Fruit fly (Drosophila melanogaster) whole organism, embryonic: ENCODE measurements around the gene Mbs.

Experiments
- Bgb ChIP-seq: fragments of 200-800 bp; sonication (Bioruptor generic); IDR thresholded peaks from 2 replicates; pipeline ENCODE4 v1.3.6; 2022; ENCODE audit warnings: missing biosample characterization, missing genetic modification characterization; ENCODE audit not compliant: partially characterized antibody
- CG10431 ChIP-seq: fragments of 200-800 bp; sonication (Bioruptor generic); optimal IDR thresholded peaks from 3 replicates; lab custom pipeline; 2018; ENCODE audit warnings: missing biosample characterization, mild to moderate bottlenecking, missing genetic modification characterization
- CG10543 ChIP-seq: fragments of 200-800 bp; sonication (Bioruptor generic); optimal IDR thresholded peaks from 3 replicates; lab custom pipeline; 2017; ENCODE audit warnings: missing biosample characterization, mild to moderate bottlenecking, missing genetic modification characterization, moderate library complexity
- CG10654 ChIP-seq: fragments of 200-800 bp; sonication (Bioruptor generic); optimal IDR thresholded peaks from 2 replicates; lab custom pipeline; 2016; ENCODE audit warnings: missing biosample characterization, missing genetic modification characterization
- CG12391 ChIP-seq: fragments of 200-800 bp; sonication (Bioruptor generic); optimal IDR thresholded peaks from 3 replicates; lab custom pipeline; 2018; ENCODE audit warnings: missing biosample characterization, mild to moderate bottlenecking, missing genetic modification characterization, moderate library complexity
- CG15011 ChIP-seq: fragments of 200-800 bp; sonication (Bioruptor generic); optimal IDR thresholded peaks from 3 replicates; lab custom pipeline; 2018; ENCODE audit warnings: missing biosample characterization, mild to moderate bottlenecking, missing genetic modification characterization
- CG1602 ChIP-seq: fragments of 200-800 bp; sonication (Bioruptor generic); optimal IDR thresholded peaks from 3 replicates; lab custom pipeline; 2016; ENCODE audit warnings: missing biosample characterization, missing genetic modification characterization
- CG16779 ChIP-seq: fragments of 200-800 bp; sonication (Bioruptor generic); IDR thresholded peaks from 2 replicates; pipeline ENCODE4 v1.3.6; 2022; ENCODE audit warnings: missing biosample characterization, missing genetic modification characterization
- CG16863 ChIP-seq: fragments of 200-800 bp; sonication (Bioruptor generic); optimal IDR thresholded peaks from 3 replicates; lab custom pipeline; 2016; ENCODE audit warnings: missing biosample characterization, missing genetic modification characterization
- CG17328 ChIP-seq: fragments of 200-800 bp; sonication (Bioruptor generic); IDR thresholded peaks from 2 replicates; pipeline ENCODE4 v1.3.6; 2022; ENCODE audit warnings: missing biosample characterization, missing genetic modification characterization
- CG17568 ChIP-seq: fragments of 200-800 bp; sonication (Bioruptor generic); optimal IDR thresholded peaks from 2 replicates; lab custom pipeline; 2018; ENCODE audit warnings: missing biosample characterization, mild to moderate bottlenecking, missing genetic modification characterization, moderate library complexity
- CG18599 ChIP-seq: fragments of 200-800 bp; sonication (Bioruptor generic); optimal IDR thresholded peaks from 3 replicates; lab custom pipeline; 2017; ENCODE audit warnings: missing biosample characterization, missing genetic modification characterization, mild to moderate bottlenecking, moderate library complexity, missing genetic modification reagents
- CG2120 ChIP-seq: fragments of 200-800 bp; sonication (Bioruptor generic); optimal IDR thresholded peaks from 3 replicates; lab custom pipeline; 2016; ENCODE audit warnings: missing biosample characterization, missing genetic modification characterization
- CG3726 ChIP-seq: fragments of 200-800 bp; sonication (Bioruptor generic); IDR thresholded peaks from 3 replicates; pipeline ENCODE4, ENCODE4 v1.3.6; 2022; ENCODE audit warnings: missing biosample characterization, missing genetic modification characterization
- CG4282 ChIP-seq: fragments of 200-800 bp; sonication (Bioruptor generic); optimal IDR thresholded peaks from 2 replicates; lab custom pipeline; 2016; ENCODE audit warnings: missing biosample characterization, missing genetic modification characterization
- CG7987 ChIP-seq: fragments of 200-800 bp; sonication (Bioruptor generic); optimal IDR thresholded peaks from 2 replicates; lab custom pipeline; 2018; ENCODE audit warnings: missing biosample characterization, mild to moderate bottlenecking, missing genetic modification characterization, moderate library complexity
- CG8290 ChIP-seq, 3 experiments: fragments of 200-800 bp; sonication (Bioruptor generic); optimal IDR thresholded peaks; 2 replicates each; lab custom pipeline; 2016 to 2019; ENCODE audit warnings: missing biosample characterization in 3 of 3, missing genetic modification characterization in 3 of 3, mild to moderate bottlenecking in 2 of 3, moderate library complexity in 1 of 3
- CG9876 ChIP-seq: fragments of 200-800 bp; sonication (Bioruptor generic); optimal IDR thresholded peaks from 2 replicates; lab custom pipeline; 2016; ENCODE audit warnings: missing biosample characterization, missing genetic modification characterization
- Dek ChIP-seq: fragments of 200-800 bp; sonication (Bioruptor generic); optimal IDR thresholded peaks from 3 replicates; lab custom pipeline; 2019; ENCODE audit warnings: missing biosample characterization, mild to moderate bottlenecking, missing genetic modification characterization, moderate library complexity
- Eip74EF ChIP-seq, 2 experiments: fragments of 200-800 bp in 1 of 2; fragments of >200 bp in 1 of 2; sonication (Bioruptor generic) in 1 of 2; optimal IDR thresholded peaks; 2 replicates each; lab custom pipeline; 2017 to 2019; ENCODE audit warnings: missing biosample characterization in 2 of 2, missing genetic modification characterization in 2 of 2, mild to moderate bottlenecking in 1 of 2, moderate library complexity in 1 of 2
- HLHmδ ChIP-seq: fragments of 200-800 bp; sonication (Bioruptor generic); optimal IDR thresholded peaks from 2 replicates; lab custom pipeline; 2018; ENCODE audit warnings: missing biosample characterization, mild to moderate bottlenecking, missing genetic modification characterization, moderate library complexity
- Hand ChIP-seq: fragments of 200-800 bp; sonication (Bioruptor generic); optimal IDR thresholded peaks from 2 replicates; lab custom pipeline; 2017; ENCODE audit warnings: mild to moderate bottlenecking, missing biosample characterization, missing genetic modification reagents, missing genetic modification characterization
- Hr39 ChIP-seq: fragments of >200 bp; optimal IDR thresholded peaks from 2 replicates; lab custom pipeline; 2017
- Lhr ChIP-seq: fragments of 200-800 bp; sonication (Bioruptor generic); optimal IDR thresholded peaks from 3 replicates; lab custom pipeline; 2017; ENCODE audit warnings: mild to moderate bottlenecking, missing biosample characterization, missing genetic modification reagents, missing genetic modification characterization
- Neu2 ChIP-seq: fragments of 200-800 bp; sonication (Bioruptor generic); optimal IDR thresholded peaks from 3 replicates; lab custom pipeline; 2016; ENCODE audit warnings: missing biosample characterization, missing genetic modification characterization, borderline replicate concordance
- Oli ChIP-seq: fragments of 200-800 bp; sonication (Bioruptor generic); optimal IDR thresholded peaks from 2 replicates; lab custom pipeline; 2018; ENCODE audit warnings: missing biosample characterization, mild to moderate bottlenecking, missing genetic modification characterization, moderate library complexity
- Optix ChIP-seq: fragments of 200-800 bp; sonication (Bioruptor generic); IDR thresholded peaks from 3 replicates; pipeline ENCODE4 v1.3.6; 2022; ENCODE audit warnings: missing biosample characterization, missing genetic modification characterization
- Vsx1 ChIP-seq: fragments of 200-800 bp; sonication (Bioruptor generic); optimal IDR thresholded peaks from 2 replicates; lab custom pipeline; 2017; ENCODE audit warnings: missing biosample characterization, mild to moderate bottlenecking, missing genetic modification characterization, missing genetic modification reagents
- YL-1 ChIP-seq: fragments of 200-800 bp; sonication (Bioruptor generic); optimal IDR thresholded peaks from 3 replicates; lab custom pipeline; 2017; ENCODE audit warnings: missing biosample characterization, mild to moderate bottlenecking, missing genetic modification characterization
- al ChIP-seq: fragments of 200-800 bp; sonication (Bioruptor generic); IDR thresholded peaks from 2 replicates; pipeline ENCODE4 v1.3.6; 2022; ENCODE audit warnings: missing biosample characterization, missing genetic modification characterization
- ash1 ChIP-seq: fragments of 200-800 bp; sonication (Bioruptor generic); optimal IDR thresholded peaks from 2 replicates; lab custom pipeline; 2018; ENCODE audit warnings: missing biosample characterization, mild to moderate bottlenecking, missing genetic modification characterization
- dysf ChIP-seq: fragments of 200-800 bp; sonication (Bioruptor generic); IDR thresholded peaks from 3 replicates; pipeline ENCODE4 v1.3.6; 2022; ENCODE audit warnings: missing biosample characterization, missing genetic modification characterization
- gce ChIP-seq: fragments of 200-800 bp; sonication (Bioruptor generic); IDR thresholded peaks from 3 replicates; pipeline ENCODE4 v1.3.6; 2022; ENCODE audit warnings: missing biosample characterization, missing genetic modification characterization
- gem ChIP-seq: fragments of 200-800 bp; sonication (Bioruptor generic); optimal IDR thresholded peaks from 2 replicates; lab custom pipeline; 2019; ENCODE audit warnings: missing biosample characterization, mild to moderate bottlenecking, missing genetic modification characterization, moderate library complexity
- gt ChIP-seq: fragments of 200-800 bp; sonication (Bioruptor generic); IDR thresholded peaks from 2 replicates; pipeline ENCODE4 v1.3.6; 2022; ENCODE audit warnings: missing biosample characterization, missing genetic modification characterization
- her ChIP-seq: fragments of 200-800 bp; sonication (Bioruptor generic); optimal IDR thresholded peaks from 2 replicates; lab custom pipeline; 2016; ENCODE audit warnings: missing biosample characterization, missing genetic modification characterization
- lab ChIP-seq: fragments of 200-800 bp; sonication (Bioruptor generic); optimal IDR thresholded peaks from 3 replicates; lab custom pipeline; 2017; ENCODE audit warnings: missing biosample characterization, missing genetic modification characterization, mild to moderate bottlenecking, moderate library complexity, missing genetic modification reagents
- mam ChIP-seq: fragments of 200-800 bp; sonication (Bioruptor generic); optimal IDR thresholded peaks from 3 replicates; lab custom pipeline; 2016; ENCODE audit warnings: missing biosample characterization, missing genetic modification characterization
- mirr ChIP-seq: fragments of 200-800 bp; sonication (Bioruptor generic); optimal IDR thresholded peaks from 3 replicates; lab custom pipeline; 2018; ENCODE audit warnings: missing biosample characterization, mild to moderate bottlenecking, missing genetic modification characterization
- pb ChIP-seq: fragments of 200-800 bp; sonication (Bioruptor generic); optimal IDR thresholded peaks from 3 replicates; lab custom pipeline; 2016; ENCODE audit warnings: missing biosample characterization, missing genetic modification characterization
- phol ChIP-seq: fragments of 200-800 bp; sonication (Bioruptor generic); optimal IDR thresholded peaks from 3 replicates; lab custom pipeline; 2018; ENCODE audit warnings: missing biosample characterization, mild to moderate bottlenecking, missing genetic modification characterization, moderate library complexity
- ro ChIP-seq: fragments of 200-800 bp; sonication (Bioruptor generic); IDR thresholded peaks from 2 replicates; pipeline ENCODE4 v1.3.6; 2022; ENCODE audit warnings: missing biosample characterization, missing genetic modification characterization
- shn ChIP-seq: fragments of 200-800 bp; sonication (Bioruptor generic); optimal IDR thresholded peaks from 3 replicates; lab custom pipeline; 2016; ENCODE audit warnings: missing biosample characterization, missing genetic modification characterization
- slbo ChIP-seq: fragments of 200-800 bp; sonication (Bioruptor generic); IDR thresholded peaks from 2 replicates; pipeline ENCODE4 v1.3.6; 2022; ENCODE audit warnings: missing biosample characterization, missing genetic modification characterization
- slou ChIP-seq: fragments of 200-800 bp; sonication (Bioruptor generic); optimal IDR thresholded peaks from 3 replicates; lab custom pipeline; 2016; ENCODE audit warnings: missing biosample characterization, missing genetic modification characterization
- tin ChIP-seq: fragments of 200-800 bp; sonication (Bioruptor generic); optimal IDR thresholded peaks from 3 replicates; lab custom pipeline; 2016; ENCODE audit warnings: missing biosample characterization, missing genetic modification characterization
- tna ChIP-seq: fragments of 200-800 bp; sonication (Bioruptor generic); IDR thresholded peaks from 2 replicates; pipeline ENCODE4 v1.3.6; 2022; ENCODE audit warnings: missing biosample characterization, missing genetic modification characterization; ENCODE audit not compliant: partially characterized antibody
- vfl ChIP-seq: fragments of 200-800 bp; sonication (Bioruptor generic); optimal IDR thresholded peaks from 2 replicates; lab custom pipeline; 2016; ENCODE audit warnings: missing biosample characterization, missing genetic modification characterization
- z ChIP-seq: fragments of 200-800 bp; sonication (Bioruptor generic); IDR thresholded peaks from 3 replicates; pipeline ENCODE4 v1.3.6; 2022; ENCODE audit warnings: missing biosample characterization, missing genetic modification characterization
- zfh2 ChIP-seq: fragments of 200-800 bp; sonication (Bioruptor generic); optimal IDR thresholded peaks from 2 replicates; lab custom pipeline; 2016; ENCODE audit warnings: missing biosample characterization, missing genetic modification characterization

Gene Mbs

DNA sequence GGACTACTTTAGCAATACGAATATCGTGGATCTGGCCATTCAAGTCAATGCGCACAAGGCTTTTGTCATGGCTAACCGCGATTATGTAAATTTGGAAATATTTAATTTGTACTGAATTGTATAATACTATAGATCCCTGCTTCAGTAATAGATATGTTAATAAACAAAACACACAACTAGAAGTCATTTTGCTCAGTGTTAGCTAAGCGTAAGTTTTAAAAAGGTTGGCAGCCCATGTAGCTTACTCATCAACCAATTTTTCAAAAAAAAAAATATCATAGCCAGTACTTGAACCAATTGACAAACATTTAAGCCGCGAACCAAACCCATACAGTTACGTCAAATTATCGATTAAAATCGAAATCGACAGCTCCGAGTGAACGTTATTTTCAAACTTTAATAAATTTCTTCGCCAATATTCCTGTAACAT is 14.7 kb upstream of the Mbs start (continued):
- TF ChIP-seq shn, result peak; percentile 67
- peak; percentile 34 for TF ChIP-seq Vsx1 (GFP tag; lab: Kevin White, UChicago)
- peak; percentile 77 for TF ChIP-seq Hand (GFP tag; lab: Kevin White, UChicago)
- TF ChIP-seq CG3726, result 0 out of 3 replicates have a peak, but pooled peaks have one; percentile 56
- no peak for TF ChIP-seq YL-1 (GFP tag; lab: Kevin White, UChicago)
- TF ChIP-seq tin, result peak; percentile 81
- peak; percentile 73 for TF ChIP-seq Bgb (GFP tag; lab: Robert Waterston, UW)
- TF ChIP-seq Dek, result peak; percentile 85
- TF ChIP-seq CG10654 (GFP tag; lab: Kevin White, UChicago), result peak; percentile 68
- TF ChIP-seq zfh2, result peak; percentile 62
- TF ChIP-seq slou (GFP tag; lab: Kevin White, UChicago), result peak; percentile 67
- no peak for TF ChIP-seq ro
- 0 out of 2 replicates have a peak, but pooled peaks have one; percentile 80 for TF ChIP-seq CG16779 (GFP tag; lab: Robert Waterston, UW)
- no peak for TF ChIP-seq ash1 (GFP tag; lab: Kevin White, UChicago)
- no peak for TF ChIP-seq Hr39 (lab: Kevin White, UChicago)
- TF ChIP-seq Optix, result peak; percentile 61; the same call in 1 of the 3 replicates
- TF ChIP-seq lab (GFP tag; lab: Kevin White, UChicago), result peak; percentile 86
- peak; percentile 52 for TF ChIP-seq CG4282 (GFP tag; lab: Kevin White, UChicago)
- peak; percentile 77 for TF ChIP-seq dysf (GFP tag; lab: Robert Waterston, UW)
- peak; percentile 56 for TF ChIP-seq CG16863 (GFP tag; lab: Kevin White, UChicago)
- TF ChIP-seq CG7987 (GFP tag; lab: Kevin White, UChicago), result peak; percentile 62
- TF ChIP-seq phol (tag; lab: Kevin White, UChicago), result peak; percentile 80
- TF ChIP-seq mam (GFP tag; lab: Kevin White, UChicago), result peak; percentile 81
- peak; percentile 66 for TF ChIP-seq Oli (tag; lab: Kevin White, UChicago)
- TF ChIP-seq CG17568 (GFP tag; lab: Kevin White, UChicago), result peak; percentile 70
- peak; percentile 81 for TF ChIP-seq CG17328 (GFP tag; lab: Robert Waterston, UW)
- peak; percentile 71 for TF ChIP-seq her (GFP tag; lab: Kevin White, UChicago)
- TF ChIP-seq Eip74EF (GFP tag; optimal IDR thresholded peaks at IDR 0.05; lab: Kevin White, UChicago), result peak in 1 of 2 experiments; percentile 65
- peak; percentile 82 for TF ChIP-seq CG12391 (tag; lab: Kevin White, UChicago)
- peak; percentile 74; the same call in 2 of the 3 replicates for TF ChIP-seq gce (GFP tag; lab: Robert Waterston, UW)
- no peak for TF ChIP-seq CG10431 (GFP tag; lab: Kevin White, UChicago)
- TF ChIP-seq Lhr (GFP tag; lab: Kevin White, UChicago), result peak; percentile 99
- peak; percentile 89 for TF ChIP-seq CG2120 (GFP tag; lab: Kevin White, UChicago)
- TF ChIP-seq pb (GFP tag; lab: Kevin White, UChicago), result peak; percentile 52
- peak; percentile 58 for TF ChIP-seq vfl
- TF ChIP-seq gem, result peak; percentile 81
- TF ChIP-seq mirr (GFP tag; lab: Kevin White, UChicago), result no peak
- peak; percentile 37; the same call in 1 of the 2 replicates for TF ChIP-seq tna (GFP tag; lab: Robert Waterston, UW)
- no peak for TF ChIP-seq gt (GFP tag; lab: Robert Waterston, UW)
- TF ChIP-seq z (GFP tag; lab: Robert Waterston, UW), result no peak
- TF ChIP-seq CG15011 (GFP tag; lab: Kevin White, UChicago), result no peak
- no peak for TF ChIP-seq CG10543
- peak; percentile 69 for TF ChIP-seq CG9876 (GFP tag; lab: Kevin White, UChicago)
- TF ChIP-seq CG1602 (GFP tag; lab: Kevin White, UChicago), result peak; percentile 43
- TF ChIP-seq Neu2 (GFP tag; lab: Kevin White, UChicago), result peak; percentile 54
- TF ChIP-seq CG8290 (GFP tag; optimal IDR thresholded peaks at IDR 0.05; lab: Kevin White, UChicago), result peak; percentile 85
- peak; percentile 45 to 94 for TF ChIP-seq CG8290 (tag; optimal IDR thresholded peaks at IDR 0.05; lab: Kevin White, UChicago)
- peak; percentile 86 for TF ChIP-seq CG18599 (GFP tag; lab: Kevin White, UChicago)
- peak; percentile 37; the same call in 1 of the 2 replicates for TF ChIP-seq al (GFP tag; lab: Robert Waterston, UW)
- TF ChIP-seq HLHmδ, result no peak
- TF ChIP-seq slbo, result peak; percentile 91
